Fruit fly (Drosophila melanogaster) whole organism, pupa: ENCODE data around the gene CG6901.

ENCODE experiments used
- CG10348 ChIP-seq: fragments of 200-800 bp; sonication (Bioruptor generic); IDR thresholded peaks from 2 replicates; pipeline ENCODE4 v1.3.6; 2022; ENCODE audit warnings: missing biosample characterization, missing genetic modification characterization
- CG12605 ChIP-seq: fragments of 200-800 bp; sonication (Bioruptor generic); IDR thresholded peaks from 2 replicates; pipeline ENCODE4 v1.3.6; 2022; ENCODE audit warnings: missing biosample characterization, missing genetic modification characterization
- CG13204 ChIP-seq: fragments of 200-800 bp; sonication (Bioruptor generic); optimal IDR thresholded peaks from 2 replicates; lab custom pipeline; 2018; ENCODE audit warnings: missing biosample characterization, mild to moderate bottlenecking, missing genetic modification characterization, moderate library complexity
- CG14655 ChIP-seq: fragments of 200-800 bp; sonication (Bioruptor generic); optimal IDR thresholded peaks from 3 replicates; lab custom pipeline; 2017; ENCODE audit warnings: mild to moderate bottlenecking, missing biosample characterization, missing genetic modification reagents, missing genetic modification characterization
- CG15710 ChIP-seq: fragments of 200-800 bp; sonication (Bioruptor generic); optimal IDR thresholded peaks from 2 replicates; lab custom pipeline; 2018; ENCODE audit warnings: missing biosample characterization, mild to moderate bottlenecking, missing genetic modification characterization, moderate library complexity
- CG17806 ChIP-seq: fragments of 200-800 bp; sonication (Bioruptor generic); optimal IDR thresholded peaks from 2 replicates; lab custom pipeline; 2018; ENCODE audit warnings: missing biosample characterization, mild to moderate bottlenecking, missing genetic modification characterization, moderate library complexity
- CG32121 ChIP-seq: fragments of 200-800 bp; sonication (Bioruptor generic); IDR thresholded peaks from 2 replicates; pipeline ENCODE4 v1.3.6; 2022; ENCODE audit warnings: missing biosample characterization, missing genetic modification characterization
- CG34367 ChIP-seq: fragments of 200-800 bp; sonication (Bioruptor generic); optimal IDR thresholded peaks from 2 replicates; lab custom pipeline; 2018; ENCODE audit warnings: missing biosample characterization, mild to moderate bottlenecking, missing genetic modification characterization
- CG4496 ChIP-seq: fragments of 200-800 bp; sonication (Bioruptor generic); IDR thresholded peaks from 3 replicates; pipeline ENCODE4 v1.3.6; 2022; ENCODE audit warnings: missing biosample characterization, missing genetic modification characterization
- CG8159 ChIP-seq: fragments of 200-800 bp; sonication (Bioruptor generic); optimal IDR thresholded peaks from 3 replicates; lab custom pipeline; 2018; ENCODE audit warnings: missing biosample characterization, mild to moderate bottlenecking, missing genetic modification characterization, moderate library complexity
- CG8301 ChIP-seq: fragments of 200-800 bp; sonication (Bioruptor generic); optimal IDR thresholded peaks from 2 replicates; lab custom pipeline; 2018; ENCODE audit warnings: missing biosample characterization, mild to moderate bottlenecking, missing genetic modification characterization
- CG9948 ChIP-seq: fragments of 200-800 bp; sonication (Bioruptor generic); optimal IDR thresholded peaks from 2 replicates; lab custom pipeline; 2018; ENCODE audit warnings: missing biosample characterization, mild to moderate bottlenecking, missing genetic modification characterization, moderate library complexity
- D1 ChIP-seq: fragments of 200-800 bp; sonication (Bioruptor generic); optimal IDR thresholded peaks from 2 replicates; lab custom pipeline; 2018; ENCODE audit warnings: missing biosample characterization, mild to moderate bottlenecking, missing genetic modification characterization, moderate library complexity
- EcR ChIP-seq: fragments of 200-800 bp; sonication (Bioruptor generic); optimal IDR thresholded peaks from 3 replicates; lab custom pipeline; 2019; ENCODE audit warnings: missing biosample characterization, missing genetic modification characterization, mild to moderate bottlenecking, moderate library complexity, missing genetic modification reagents
- Ets98B ChIP-seq: fragments of 200-800 bp; sonication (Bioruptor generic); IDR thresholded peaks from 2 replicates; pipeline ENCODE4 v1.3.6; 2022; ENCODE audit warnings: missing biosample characterization, missing genetic modification characterization
- Pif1A ChIP-seq: fragments of 200-800 bp; sonication (Bioruptor generic); optimal IDR thresholded peaks from 3 replicates; lab custom pipeline; 2016; ENCODE audit warnings: missing biosample characterization, missing genetic modification characterization
- Pif1B ChIP-seq: fragments of 200-800 bp; sonication (Bioruptor generic); optimal IDR thresholded peaks from 3 replicates; lab custom pipeline; 2016; ENCODE audit warnings: missing biosample characterization, missing genetic modification characterization
- Snoo ChIP-seq: fragments of 200-800 bp; sonication (Bioruptor generic); optimal IDR thresholded peaks from 3 replicates; lab custom pipeline; 2017; ENCODE audit warnings: missing biosample characterization, mild to moderate bottlenecking, missing genetic modification characterization, inconsistent platforms
- fd96Ca ChIP-seq: fragments of 200-800 bp; sonication (Bioruptor generic); IDR thresholded peaks from 3 replicates; pipeline ENCODE4 v1.3.6; 2022; ENCODE audit warnings: missing biosample characterization, missing genetic modification characterization
- gl ChIP-seq: fragments of 200-800 bp; sonication (Bioruptor generic); optimal IDR thresholded peaks from 2 replicates; lab custom pipeline; 2018; ENCODE audit warnings: missing biosample characterization, mild to moderate bottlenecking, missing genetic modification characterization
- rn ChIP-seq: fragments of 200-800 bp; sonication (Bioruptor generic); IDR thresholded peaks from 2 replicates; pipeline ENCODE4 v1.3.6; 2022; ENCODE audit warnings: missing biosample characterization, missing genetic modification characterization

CG6901 gene

DNA sequence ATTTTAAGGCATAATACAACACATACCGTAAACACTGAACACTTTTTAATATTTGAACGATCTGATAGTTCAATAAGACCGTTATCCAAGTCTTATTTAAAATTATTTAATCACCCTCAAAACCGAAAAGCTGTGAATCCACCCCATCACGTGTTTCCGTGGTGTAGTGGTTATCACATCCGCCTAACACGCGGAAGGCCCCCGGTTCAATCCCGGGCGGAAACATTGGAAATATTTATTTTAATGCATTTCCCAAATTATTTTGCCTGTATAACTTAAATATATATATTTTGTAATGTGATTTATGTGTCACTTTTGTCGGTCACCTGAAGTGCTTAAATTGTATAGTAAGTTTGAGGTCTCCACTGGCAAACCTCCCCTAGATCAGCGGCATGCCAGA lies 1.7 kb upstream of the CG6901 start, which contains the start of gene CG44044:
TSS of gene CG44044 (plus strand) at position 301 of the 400 bp plus-strand sequence.
- TF ChIP-seq rn (GFP tag; lab: Robert Waterston, UW) (no peak), fd96Ca (GFP tag; lab: Robert Waterston, UW) (no peak), CG10348 (GFP tag; lab: Robert Waterston, UW) (no peak), Pif1A (GFP tag; lab: Kevin White, UChicago) (no peak), gl (no peak), Ets98B (GFP tag; lab: Robert Waterston, UW) (no peak), Snoo (tag; lab: Kevin White, UChicago) (no peak), CG8301 (no peak), CG34367 (no peak), CG4496 (GFP tag; lab: Robert Waterston, UW) (no peak), CG13204 (no peak), D1 (tag; lab: Kevin White, UChicago) (no peak), CG12605 (GFP tag; lab: Robert Waterston, UW) (no peak), CG9948 (tag; lab: Kevin White, UChicago) (no peak), CG17806 (tag; lab: Kevin White, UChicago) (no peak), CG8159 (tag; lab: Kevin White, UChicago) (no peak), EcR (GFP tag; lab: Kevin White, UChicago) (no peak)
- TF ChIP-seq, all 21 proteins: peak for 0

DNA sequence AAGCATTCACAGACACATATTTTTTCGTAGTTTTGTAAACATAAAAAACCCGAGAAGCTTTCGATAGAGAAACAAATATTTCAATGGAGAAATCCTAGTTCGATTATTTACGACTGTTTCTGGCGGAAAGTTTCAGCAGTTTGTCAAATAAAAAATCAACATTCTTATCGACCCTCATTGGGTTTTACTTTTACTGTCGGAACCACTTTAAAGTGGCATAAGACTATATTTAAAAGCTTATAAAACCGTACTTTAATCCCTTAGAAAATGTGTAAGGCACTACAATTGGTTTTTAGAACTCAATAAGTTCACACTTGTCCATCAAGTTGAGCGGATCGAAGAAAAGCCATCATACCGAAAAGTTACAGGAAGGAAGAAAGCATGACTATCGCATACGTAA lies 2.0 kb downstream of the CG6901 start, which contains the start of gene CG17929:
TSS of gene CG17929 (plus strand) at position 301 of the 400 bp plus-strand sequence.
- TF ChIP-seq CG13204 (no peak), Pif1B (GFP tag; lab: Kevin White, UChicago) (no peak), CG32121 (GFP tag; lab: Robert Waterston, UW) (no peak), CG8159 (tag; lab: Kevin White, UChicago) (no peak), D1 (tag; lab: Kevin White, UChicago) (no peak), CG4496 (GFP tag; lab: Robert Waterston, UW) (no peak), CG15710 (tag; lab: Kevin White, UChicago) (no peak), CG8301 (no peak), CG9948 (tag; lab: Kevin White, UChicago) (no peak), fd96Ca (GFP tag; lab: Robert Waterston, UW) (no peak), CG10348 (GFP tag; lab: Robert Waterston, UW) (no peak)

DNA sequence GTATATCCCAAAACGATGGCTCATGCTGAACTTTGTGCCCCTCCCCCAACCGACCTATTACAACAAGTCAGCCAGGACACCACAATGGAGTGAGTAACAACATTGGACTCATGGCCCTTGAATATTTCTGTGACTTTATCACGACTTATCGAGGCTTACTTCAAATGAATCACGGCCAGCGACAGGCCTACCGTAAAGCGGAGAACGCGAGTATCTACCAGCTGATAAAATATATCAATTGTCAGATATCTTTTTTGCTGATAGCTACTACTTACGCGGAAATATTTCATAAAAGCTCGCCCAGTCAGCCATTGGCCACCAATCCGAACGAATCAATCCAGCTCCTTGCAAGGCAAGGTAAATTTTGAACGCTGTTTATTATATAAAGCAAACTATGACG lies 4.3 kb downstream of the CG6901 start, which contains the start of gene CG17930:
TSS of gene CG17930 (plus strand) at position 301 of the 400 bp plus-strand sequence.
- no peak for TF ChIP-seq CG12605 (GFP tag; lab: Robert Waterston, UW)
- TF ChIP-seq gl = no peak
- TF ChIP-seq CG32121 (GFP tag; lab: Robert Waterston, UW) = no peak
- no peak for TF ChIP-seq CG10348 (GFP tag; lab: Robert Waterston, UW)
- TF ChIP-seq Pif1B (GFP tag; lab: Kevin White, UChicago) = no peak
- no peak for TF ChIP-seq Pif1A (GFP tag; lab: Kevin White, UChicago)
- TF ChIP-seq D1 (tag; lab: Kevin White, UChicago) = no peak
- no peak for TF ChIP-seq CG34367
- TF ChIP-seq fd96Ca (GFP tag; lab: Robert Waterston, UW) = no peak
- no peak for TF ChIP-seq Snoo (tag; lab: Kevin White, UChicago)
- TF ChIP-seq CG14655 = no peak
- TF ChIP-seq Ets98B (GFP tag; lab: Robert Waterston, UW) = no peak
- no peak for TF ChIP-seq CG15710 (tag; lab: Kevin White, UChicago)
- no peak for TF ChIP-seq rn (GFP tag; lab: Robert Waterston, UW)

DNA sequence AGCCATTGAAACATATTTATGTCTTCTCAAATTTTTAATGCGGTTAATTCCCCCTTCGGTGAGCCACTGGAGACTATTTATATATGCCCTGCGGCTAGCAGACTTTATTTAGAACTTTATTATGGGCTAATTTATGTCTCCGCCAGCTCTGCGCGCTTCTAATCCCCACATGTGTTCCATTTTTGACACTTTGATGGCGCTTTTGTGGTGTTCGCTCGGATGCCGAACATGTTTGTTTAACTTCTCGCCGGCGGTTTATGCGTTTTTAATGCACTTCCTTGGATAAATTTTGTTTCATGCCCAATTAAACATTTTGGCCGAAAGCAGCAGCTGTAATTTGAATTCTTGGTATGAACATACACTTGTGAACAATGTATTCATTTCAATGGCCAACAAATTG lies 6.6 kb downstream of the CG6901 start:
- no peak for TF ChIP-seq CG14655
- no peak for TF ChIP-seq rn (GFP tag; lab: Robert Waterston, UW)
- no peak for TF ChIP-seq CG32121 (GFP tag; lab: Robert Waterston, UW)
- TF ChIP-seq CG15710 (tag; lab: Kevin White, UChicago) = no peak
- TF ChIP-seq CG10348 (GFP tag; lab: Robert Waterston, UW) = no peak
- TF ChIP-seq D1 (tag; lab: Kevin White, UChicago) = no peak
- no peak for TF ChIP-seq CG8301
- no peak for TF ChIP-seq CG17806 (tag; lab: Kevin White, UChicago)
- TF ChIP-seq Snoo (tag; lab: Kevin White, UChicago) = no peak
- TF ChIP-seq CG8159 (tag; lab: Kevin White, UChicago) = no peak
- no peak for TF ChIP-seq gl
- TF ChIP-seq CG34367 = no peak
- TF ChIP-seq EcR (GFP tag; lab: Kevin White, UChicago) = no peak
- TF ChIP-seq fd96Ca (GFP tag; lab: Robert Waterston, UW) = no peak
- TF ChIP-seq CG4496 (GFP tag; lab: Robert Waterston, UW) = no peak

DNA sequence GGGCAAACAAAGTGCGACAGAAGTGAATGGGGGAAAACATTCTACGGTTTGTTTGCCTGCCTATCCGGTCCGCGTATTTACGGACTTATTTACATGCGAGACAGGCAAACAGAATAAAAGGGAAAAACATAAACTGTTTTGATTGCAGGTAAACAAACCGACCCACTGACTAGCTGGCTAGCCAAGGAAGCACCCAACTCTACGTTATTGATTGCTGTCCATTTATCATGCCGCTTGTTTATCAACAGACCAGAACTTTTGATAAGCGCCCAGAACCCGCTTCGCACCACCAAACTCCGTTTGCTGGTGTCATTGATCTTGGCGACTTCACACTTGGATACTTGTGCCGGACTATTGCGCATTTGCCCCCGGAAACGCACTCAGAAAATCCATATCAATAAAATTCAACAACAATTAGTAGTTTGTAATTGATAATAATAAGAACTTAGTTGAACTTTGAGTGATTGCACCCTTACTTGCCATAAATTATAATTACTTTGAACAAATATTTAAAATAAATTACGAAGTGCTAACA lies 8.7 kb downstream of the CG6901 start:
- TF ChIP-seq D1 (tag; lab: Kevin White, UChicago) = no peak
- peak; percentile 38 for TF ChIP-seq Pif1A (GFP tag; lab: Kevin White, UChicago)
- no peak for TF ChIP-seq fd96Ca (GFP tag; lab: Robert Waterston, UW)
- peak; percentile 43 for TF ChIP-seq CG34367
- TF ChIP-seq EcR (GFP tag; lab: Kevin White, UChicago) = peak; percentile 76
- no peak for TF ChIP-seq CG8301
- TF ChIP-seq CG32121 (GFP tag; lab: Robert Waterston, UW) = no peak; the same call in 1 of the 2 replicates
- no peak for TF ChIP-seq Snoo (tag; lab: Kevin White, UChicago)
- TF ChIP-seq Ets98B (GFP tag; lab: Robert Waterston, UW) = peak; percentile 47
- peak; percentile 9 for TF ChIP-seq CG15710 (tag; lab: Kevin White, UChicago)
- no peak for TF ChIP-seq rn (GFP tag; lab: Robert Waterston, UW)
- TF ChIP-seq CG4496 (GFP tag; lab: Robert Waterston, UW) = peak; percentile 23; the same call in 1 of the 3 replicates
- TF ChIP-seq Pif1B (GFP tag; lab: Kevin White, UChicago) = no peak
- no peak for TF ChIP-seq CG17806 (tag; lab: Kevin White, UChicago)
- no peak for TF ChIP-seq CG12605 (GFP tag; lab: Robert Waterston, UW)
- peak; percentile 26 for TF ChIP-seq CG14655
- TF ChIP-seq CG10348 (GFP tag; lab: Robert Waterston, UW) = no peak
- TF ChIP-seq CG9948 (tag; lab: Kevin White, UChicago) = no peak
- peak; percentile 48 for TF ChIP-seq CG13204
- TF ChIP-seq gl = peak; percentile 63
- TF ChIP-seq CG8159 (tag; lab: Kevin White, UChicago) = no peak
